Worm (Caenorhabditis elegans): ENCODE data around the gene Y41C4A.18.
A peak's percentile ranks its signal among the peaks of the same experiment; 100 is the strongest.

DNA sequence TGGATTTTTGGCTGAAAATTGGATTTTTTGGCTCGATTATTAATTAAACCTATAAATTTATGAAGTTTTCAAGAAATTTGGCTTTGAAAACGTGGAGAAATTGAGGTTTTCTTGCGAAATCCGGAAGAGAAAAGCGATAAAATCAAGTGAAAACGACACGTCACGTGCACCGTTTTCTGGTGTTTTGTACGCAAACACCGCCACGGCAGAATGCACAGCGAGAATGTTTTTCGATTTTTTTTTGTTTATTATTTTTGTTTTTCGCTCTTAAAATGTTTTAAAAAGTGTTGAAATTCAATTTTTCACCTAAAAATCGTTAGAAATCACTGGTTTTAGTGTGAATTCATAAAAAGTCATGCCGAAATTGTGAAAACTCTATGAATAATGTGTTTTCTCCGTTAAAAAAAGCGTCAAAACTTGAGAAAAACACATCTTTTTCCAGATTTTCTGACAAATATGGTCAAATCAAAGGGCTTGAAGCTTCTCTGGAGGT lies 44.1 kb downstream of the Y41C4A.18 start, which contains the start of gene immp-1:
- no peak for TF ChIP-seq nhr-28 (tag; optimal IDR thresholded peaks at IDR 0.05)
- TF ChIP-seq nhr-12 (tag; optimal IDR thresholded peaks at IDR 0.05): no peak
- TF ChIP-seq ceh-16 (tag; optimal IDR thresholded peaks at IDR 0.05): no peak
- TF ChIP-seq snpc-4 (tag; optimal IDR thresholded peaks at IDR 0.05): peak; percentile 44
- no peak for TF ChIP-seq nhr-76 (tag; optimal IDR thresholded peaks at IDR 0.05)
- TF ChIP-seq zag-1 (tag; optimal IDR thresholded peaks at IDR 0.05): no peak
- TF ChIP-seq R02D3.7 (tag; optimal IDR thresholded peaks at IDR 0.05): no peak
- no peak for TF ChIP-seq aly-2 (tag; optimal IDR thresholded peaks at IDR 0.05)
- no peak for TF ChIP-seq fkh-10 (GFP tag; optimal IDR thresholded peaks at IDR 0.05)
- no peak for TF ChIP-seq ceh-82 (tag; optimal IDR thresholded peaks at IDR 0.05)
- no peak for TF ChIP-seq elt-1 (tag; optimal IDR thresholded peaks at IDR 0.05)
